Worm (Caenorhabditis elegans) whole organism, L1 larva: ENCODE results near the gene C12D5.10.
A peak's percentile ranks its signal among the peaks of the same experiment; 100 is the strongest.

Experiments
- C04F5.9 ChIP-seq: sonication (generic microtip); optimal IDR thresholded peaks from 2 replicates; lab custom pipeline; 2016; ENCODE audit warnings: missing genetic modification characterization, missing compliant biosample characterization
- C16A3.4 ChIP-seq: fragments of 150-350 bp; optimal IDR thresholded peaks from 2 replicates; lab custom pipeline; 2014; ENCODE audit warnings: missing biosample characterization, missing genetic modification characterization
- F16B12.6 ChIP-seq: fragments of 150-350 bp; optimal IDR thresholded peaks from 2 replicates; lab custom pipeline; 2014; ENCODE audit warnings: missing biosample characterization, missing genetic modification characterization
- Y116A8C.19 ChIP-seq: sonication (generic microtip); optimal IDR thresholded peaks from 2 replicates; lab custom pipeline; 2016; ENCODE audit warnings: missing compliant biosample characterization, missing genetic modification characterization, borderline replicate concordance
- aha-1 ChIP-seq: fragments of 150-350 bp; optimal IDR thresholded peaks from 2 replicates; lab custom pipeline; 2014; ENCODE audit warnings: missing biosample characterization, missing genetic modification characterization
- aly-2 ChIP-seq: fragments of 150-350 bp; optimal IDR thresholded peaks from 2 replicates; lab custom pipeline; 2014; ENCODE audit warnings: missing biosample characterization, missing genetic modification characterization
- ama-1 ChIP-seq: fragments of 150-350 bp; optimal IDR thresholded peaks from 2 replicates; lab custom pipeline; 2014
- blmp-1 ChIP-seq: fragments of 150-350 bp; optimal IDR thresholded peaks from 2 replicates; lab custom pipeline; 2014; ENCODE audit warnings: missing biosample characterization, missing genetic modification characterization
- ceh-63 ChIP-seq: fragments of 200-800 bp; sonication (Bioruptor generic); optimal IDR thresholded peaks from 2 replicates; lab custom pipeline; 2018; ENCODE audit warnings: mild to moderate bottlenecking, missing genetic modification characterization, missing compliant biosample characterization
- ces-1 ChIP-seq: fragments of 150-350 bp; optimal IDR thresholded peaks from 2 replicates; lab custom pipeline; 2014; ENCODE audit warnings: missing biosample characterization, missing genetic modification reagents, missing genetic modification characterization
- dpl-1 ChIP-seq, 3 experiments: fragments of 150-350 bp in 2 of 3; sonication (generic microtip) in 1 of 3; optimal IDR thresholded peaks; 2 replicates each; lab custom pipeline; 2014 to 2017; ENCODE audit warnings: missing biosample characterization in 3 of 3, missing genetic modification characterization in 3 of 3, missing genetic modification reagents in 3 of 3
- dsc-1 ChIP-seq: sonication (generic microtip); optimal IDR thresholded peaks from 2 replicates; lab custom pipeline; 2016; ENCODE audit warnings: mild to moderate bottlenecking, missing genetic modification characterization, missing compliant biosample characterization
- efl-1 ChIP-seq, 4 experiments: fragments of 150-350 bp; optimal IDR thresholded peaks in 3 of 4; peaks in 1 of 4; 1 replicate in 1 of 4; 2 replicates in 3 of 4; lab custom pipeline; 2014; ENCODE audit warnings: missing biosample characterization in 2 of 4, missing genetic modification characterization in 2 of 4, missing genetic modification reagents in 2 of 4
- efl-3 ChIP-seq: fragments of 200-800 bp; sonication (Bioruptor generic); optimal IDR thresholded peaks from 2 replicates; lab custom pipeline; 2018; ENCODE audit warnings: mild to moderate bottlenecking, missing genetic modification characterization, missing compliant biosample characterization
- elt-3 ChIP-seq, 6 experiments: fragments of 150-350 bp in 1 of 6; sonication (generic microtip); optimal IDR thresholded peaks; 2 replicates each; lab custom pipeline; 2017 to 2018; ENCODE audit warnings: missing biosample characterization in 6 of 6, missing genetic modification characterization in 6 of 6, inconsistent platforms in 1 of 6
- fkh-10 ChIP-seq: sonication (generic microtip); optimal IDR thresholded peaks from 2 replicates; lab custom pipeline; 2017; ENCODE audit warnings: missing biosample characterization, missing genetic modification reagents, missing genetic modification characterization
- fkh-8 ChIP-seq: sonication (generic microtip); optimal IDR thresholded peaks from 2 replicates; lab custom pipeline; 2016; ENCODE audit warnings: mild to moderate bottlenecking, missing genetic modification characterization, missing compliant biosample characterization
- grh-1 ChIP-seq: fragments of 200-800 bp; sonication (Bioruptor generic); IDR thresholded peaks from 2 replicates; pipeline ENCODE4 v1.3.6; 2022; ENCODE audit warnings: missing genetic modification reagents, missing genetic modification characterization, missing compliant biosample characterization
- hlh-17 ChIP-seq: fragments of 200-800 bp; sonication (Bioruptor generic); optimal IDR thresholded peaks from 2 replicates; lab custom pipeline; 2018; ENCODE audit warnings: missing genetic modification characterization, mild to moderate bottlenecking, missing compliant biosample characterization, moderate library complexity, borderline replicate concordance
- hlh-4 ChIP-seq: sonication (generic microtip); optimal IDR thresholded peaks from 2 replicates; lab custom pipeline; 2016; ENCODE audit warnings: mild to moderate bottlenecking, missing genetic modification characterization, missing compliant biosample characterization
- hpl-2 ChIP-seq: fragments of 150-350 bp; optimal IDR thresholded peaks from 2 replicates; lab custom pipeline; 2014; ENCODE audit warnings: missing biosample characterization, missing genetic modification reagents, missing genetic modification characterization
- isw-1 ChIP-seq: fragments of 200-800 bp; sonication (Bioruptor generic); IDR thresholded peaks from 2 replicates; pipeline ENCODE4 v1.3.6; 2022; ENCODE audit warnings: missing genetic modification characterization, missing compliant biosample characterization
- jun-1 ChIP-seq: fragments of 150-350 bp; optimal IDR thresholded peaks from 2 replicates; lab custom pipeline; 2014; ENCODE audit warnings: missing biosample characterization, missing genetic modification reagents, missing genetic modification characterization
- lin-13 ChIP-seq: fragments of 150-350 bp; optimal IDR thresholded peaks from 2 replicates; lab custom pipeline; 2014; ENCODE audit warnings: missing biosample characterization, missing genetic modification reagents, missing genetic modification characterization
- lin-14 ChIP-seq: fragments of 200-800 bp; sonication (Bioruptor generic); optimal IDR thresholded peaks from 2 replicates; lab custom pipeline; 2018; ENCODE audit warnings: mild to moderate bottlenecking, missing genetic modification characterization, moderate library complexity, missing compliant biosample characterization
- lir-3 ChIP-seq: sonication (generic microtip); optimal IDR thresholded peaks from 2 replicates; lab custom pipeline; 2016; ENCODE audit warnings: mild to moderate bottlenecking, missing genetic modification characterization, moderate library complexity, missing compliant biosample characterization; ENCODE audit not compliant: poor library complexity
- mab-9 ChIP-seq: fragments of 200-800 bp; sonication (Bioruptor generic); IDR thresholded peaks from 2 replicates; pipeline ENCODE4 v1.3.6; 2022; ENCODE audit warnings: missing genetic modification reagents, missing genetic modification characterization, missing compliant biosample characterization
- mdl-1 ChIP-seq, 2 experiments: fragments of 150-350 bp; optimal IDR thresholded peaks; 2 replicates each; lab custom pipeline; 2014 to 2017; ENCODE audit warnings: missing biosample characterization in 2 of 2, missing genetic modification characterization in 2 of 2, inconsistent platforms in 1 of 2
- mef-2 ChIP-seq: fragments of 150-350 bp; optimal IDR thresholded peaks from 2 replicates; lab custom pipeline; 2014; ENCODE audit warnings: missing biosample characterization, missing genetic modification characterization
- mep-1 ChIP-seq: fragments of 150-350 bp; optimal IDR thresholded peaks from 2 replicates; lab custom pipeline; 2014; ENCODE audit warnings: missing biosample characterization, missing genetic modification characterization
- nhr-12 ChIP-seq: sonication (generic microtip); optimal IDR thresholded peaks from 2 replicates; lab custom pipeline; 2017; ENCODE audit warnings: missing biosample characterization, missing genetic modification characterization
- nhr-19 ChIP-seq: fragments of 200-800 bp; sonication (Bioruptor generic); conservative IDR thresholded peaks from 2 replicates; pipeline ENCODE4 v1.3.6; 2022; ENCODE audit warnings: missing genetic modification characterization, missing compliant biosample characterization
- nhr-237 ChIP-seq: fragments of 150-350 bp; optimal IDR thresholded peaks from 2 replicates; lab custom pipeline; 2014; ENCODE audit warnings: missing biosample characterization, missing genetic modification characterization
- nhr-47 ChIP-seq: sonication (generic microtip); optimal IDR thresholded peaks from 2 replicates; lab custom pipeline; 2016; ENCODE audit warnings: mild to moderate bottlenecking, missing genetic modification characterization, moderate library complexity, missing compliant biosample characterization
- nhr-71 ChIP-seq: sonication (generic microtip); optimal IDR thresholded peaks from 2 replicates; lab custom pipeline; 2016; ENCODE audit warnings: mild to moderate bottlenecking, missing genetic modification characterization, moderate library complexity, missing compliant biosample characterization
- nhr-76 ChIP-seq: sonication (generic microtip); optimal IDR thresholded peaks from 2 replicates; lab custom pipeline; 2017; ENCODE audit warnings: missing biosample characterization, missing genetic modification characterization
- pag-3 ChIP-seq: sonication (generic microtip); optimal IDR thresholded peaks from 2 replicates; lab custom pipeline; 2017; ENCODE audit warnings: missing genetic modification characterization, mild to moderate bottlenecking, missing compliant biosample characterization, antibody characterized with exemption, borderline replicate concordance; ENCODE audit not compliant: insufficient read depth
- pax-3 ChIP-seq: fragments of 200-800 bp; sonication (Bioruptor generic); optimal IDR thresholded peaks from 2 replicates; lab custom pipeline; 2018; ENCODE audit warnings: mild to moderate bottlenecking, missing genetic modification characterization, moderate library complexity, missing compliant biosample characterization
- pqm-1 ChIP-seq: sonication (generic microtip); optimal IDR thresholded peaks from 3 replicates; lab custom pipeline; 2017; ENCODE audit warnings: missing biosample characterization, missing genetic modification characterization
- skn-1 ChIP-seq: fragments of 150-350 bp; optimal IDR thresholded peaks from 2 replicates; lab custom pipeline; 2014; ENCODE audit warnings: missing biosample characterization, missing genetic modification characterization
- snpc-4 ChIP-seq: fragments of 150-350 bp; optimal IDR thresholded peaks from 2 replicates; lab custom pipeline; 2014; ENCODE audit warnings: missing biosample characterization, missing genetic modification characterization
- sox-4 ChIP-seq: sonication (generic microtip); optimal IDR thresholded peaks from 2 replicates; lab custom pipeline; 2016; ENCODE audit warnings: missing genetic modification characterization, missing compliant biosample characterization
- sup-37 ChIP-seq: fragments of 200-800 bp; sonication (Bioruptor generic); optimal IDR thresholded peaks from 2 replicates; lab custom pipeline; 2018; ENCODE audit warnings: mild to moderate bottlenecking, missing genetic modification characterization, missing compliant biosample characterization
- tlp-1 ChIP-seq: fragments of 150-350 bp; optimal IDR thresholded peaks from 2 replicates; lab custom pipeline; 2014; ENCODE audit warnings: missing biosample characterization, missing genetic modification characterization
- unc-130 ChIP-seq: fragments of 150-350 bp; optimal IDR thresholded peaks from 2 replicates; lab custom pipeline; 2017; ENCODE audit warnings: missing biosample characterization, missing genetic modification characterization, inconsistent platforms
- unc-30 ChIP-seq: sonication (generic microtip); optimal IDR thresholded peaks from 2 replicates; lab custom pipeline; 2017; ENCODE audit warnings: missing biosample characterization, missing genetic modification characterization
- unc-62 ChIP-seq: fragments of 150-350 bp; optimal IDR thresholded peaks from 2 replicates; lab custom pipeline; 2014; ENCODE audit warnings: missing biosample characterization, missing genetic modification reagents, missing genetic modification characterization
- unc-86 ChIP-seq: sonication (generic microtip); optimal IDR thresholded peaks from 2 replicates; lab custom pipeline; 2016; ENCODE audit warnings: missing genetic modification characterization, missing compliant biosample characterization
- vab-15 ChIP-seq: sonication (generic microtip); optimal IDR thresholded peaks from 2 replicates; lab custom pipeline; 2017; ENCODE audit warnings: missing genotype, mild to moderate bottlenecking, missing genetic modification characterization, missing compliant biosample characterization

Gene C12D5.10

ce11 chrV:7734909-7735308 is 41.6 kb upstream of the C12D5.10 start, which contains the start of gene clic-1 (continued):
- TF ChIP-seq grh-1 (GFP tag; lab: Robert Waterston, UW): no peak
- TF ChIP-seq lir-3 (tag; lab: Kevin White, UChicago): peak; percentile 18
- no peak for TF ChIP-seq C04F5.9 (tag; lab: Kevin White, UChicago)
- TF ChIP-seq pag-3 (tag; lab: Kevin White, UChicago): no peak
- peak; percentile 42 for TF ChIP-seq nhr-19
- TF ChIP-seq ceh-63 (GFP tag; lab: Kevin White, UChicago): no peak
- no peak for TF ChIP-seq pqm-1
- peak; percentile 68 for TF ChIP-seq nhr-47 (tag; lab: Kevin White, UChicago)
- TF ChIP-seq nhr-12: no peak
- TF ChIP-seq nhr-76: no peak
- TF ChIP-seq mef-2 (tag; lab: Kevin White, UChicago): no peak
- TF ChIP-seq hlh-4 (tag; lab: Kevin White, UChicago): no peak
- TF ChIP-seq mdl-1 (tag; optimal IDR thresholded peaks at IDR 0.05; lab: Kevin White, UChicago): peak in 1 of 2 experiments; percentile 67
- peak; percentile 38 for TF ChIP-seq snpc-4 (tag; lab: Kevin White, UChicago)
- no peak for TF ChIP-seq vab-15 (tag; lab: Kevin White, UChicago)
- TF ChIP-seq unc-30: no peak
- TF ChIP-seq unc-62 (GFP tag; lab: Kevin White, UChicago): no peak
- TF ChIP-seq sup-37: no peak
- peak; percentile 5 for TF ChIP-seq F16B12.6
- no peak for TF ChIP-seq mab-9
- no peak for TF ChIP-seq hpl-2
- peak; percentile 63 for TF ChIP-seq jun-1 (tag; lab: Kevin White, UChicago)
- TF ChIP-seq tlp-1 (tag; lab: Kevin White, UChicago): no peak
- TF ChIP-seq efl-3 (GFP tag; lab: Kevin White, UChicago): no peak
- TF ChIP-seq dsc-1: peak; percentile 44
- no peak for TF ChIP-seq sox-4 (tag; lab: Kevin White, UChicago)
- TF ChIP-seq fkh-10 (GFP tag; lab: Kevin White, UChicago): peak; percentile 3
- peak; percentile 2 for TF ChIP-seq aly-2 (tag; lab: Kevin White, UChicago)
- TF ChIP-seq ces-1 (GFP tag; lab: Kevin White, UChicago): no peak
- no peak for TF ChIP-seq aha-1 (tag; lab: Kevin White, UChicago)
- TF ChIP-seq lin-14 (GFP tag; lab: Kevin White, UChicago): peak; percentile 70

ce11 chrV:7733240-7733765 is 40.0 kb upstream of the C12D5.10 start:
- TF ChIP-seq ama-1 (lab: Kevin White, UChicago) (peak; percentile 52), ceh-63 (GFP tag; lab: Kevin White, UChicago) (no peak), Y116A8C.19 (tag; lab: Kevin White, UChicago) (no peak)

ce11 chrV:7730488-7730887 is 37.2 kb upstream of the C12D5.10 start:
- TF ChIP-seq C16A3.4 (tag; lab: Kevin White, UChicago) (peak; percentile 54), elt-3 (tag; optimal IDR thresholded peaks at IDR 0.05; lab: Kevin White, UChicago) (peak in 2 of 6 experiments; percentile 2 to 48), skn-1 (no peak), C04F5.9 (tag; lab: Kevin White, UChicago) (no peak), efl-1 (optimal IDR thresholded peaks at IDR 0.05; lab: Kevin White, UChicago) (peak; percentile 38 to 52), efl-1 (GFP tag; optimal IDR thresholded peaks at IDR 0.05 in 1 of 2; lab: Kevin White, UChicago) (peak; percentile 47 to 93), dpl-1 (GFP tag; optimal IDR thresholded peaks at IDR 0.05; lab: Kevin White, UChicago) (peak; percentile 61 to 65 (median 64)), lir-3 (tag; lab: Kevin White, UChicago) (peak; percentile 48), fkh-8 (tag; lab: Kevin White, UChicago) (peak; percentile 45), isw-1 (no peak), jun-1 (tag; lab: Kevin White, UChicago) (no peak), mab-9 (no peak), nhr-237 (tag; lab: Kevin White, UChicago) (no peak), lin-13 (peak; percentile 42), nhr-71 (tag; lab: Kevin White, UChicago) (peak; percentile 71), pax-3 (tag; lab: Kevin White, UChicago) (no peak), unc-86 (tag; lab: Kevin White, UChicago) (peak; percentile 21), blmp-1 (tag; lab: Kevin White, UChicago) (peak; percentile 32), sox-4 (tag; lab: Kevin White, UChicago) (no peak), unc-130 (peak; percentile 13), vab-15 (tag; lab: Kevin White, UChicago) (no peak), hlh-17 (no peak), efl-3 (GFP tag; lab: Kevin White, UChicago) (no peak), mep-1 (tag; lab: Kevin White, UChicago) (peak; percentile 44)
